Fruit fly (Drosophila melanogaster) whole organism, embryonic: Measurements from ENCODE around the gene CG7889.
A peak's percentile ranks its signal among the peaks of the same experiment; 100 is the strongest.

Source experiments
- Atf6 ChIP-seq: fragments of 200-800 bp; sonication (Bioruptor generic); IDR thresholded peaks from 2 replicates; pipeline ENCODE4 v1.3.6; 2022; ENCODE audit warnings: missing biosample characterization, missing genetic modification characterization
- CG10462 ChIP-seq: fragments of 200-800 bp; sonication (Bioruptor generic); optimal IDR thresholded peaks from 2 replicates; lab custom pipeline; 2016; ENCODE audit warnings: missing biosample characterization, missing genetic modification characterization
- CG10979 ChIP-seq: fragments of 200-800 bp; sonication (Bioruptor generic); optimal IDR thresholded peaks from 2 replicates; lab custom pipeline; 2018; ENCODE audit warnings: missing biosample characterization, mild to moderate bottlenecking, missing genetic modification characterization, moderate library complexity
- CG11085 ChIP-seq: fragments of 200-800 bp; sonication (Bioruptor generic); IDR thresholded peaks from 2 replicates; pipeline ENCODE4 v1.3.6; 2022; ENCODE audit warnings: missing biosample characterization, missing genetic modification characterization
- CG12219 ChIP-seq: fragments of 200-800 bp; sonication (Bioruptor generic); optimal IDR thresholded peaks from 3 replicates; lab custom pipeline; 2018; ENCODE audit warnings: missing biosample characterization, mild to moderate bottlenecking, missing genetic modification characterization
- CG12299 ChIP-seq: fragments of 200-800 bp; sonication (Bioruptor generic); optimal IDR thresholded peaks from 2 replicates; lab custom pipeline; 2018; ENCODE audit warnings: missing biosample characterization, mild to moderate bottlenecking, missing genetic modification characterization
- CG12744 ChIP-seq: fragments of 200-800 bp; sonication (Bioruptor generic); optimal IDR thresholded peaks from 2 replicates; lab custom pipeline; 2016; ENCODE audit warnings: missing biosample characterization, missing genetic modification characterization
- CG13123 ChIP-seq: fragments of 200-800 bp; sonication (Bioruptor generic); optimal IDR thresholded peaks from 2 replicates; lab custom pipeline; 2016; ENCODE audit warnings: missing biosample characterization, missing genetic modification characterization
- CG15269 ChIP-seq: fragments of 200-800 bp; sonication (Bioruptor generic); optimal IDR thresholded peaks from 2 replicates; lab custom pipeline; 2018; ENCODE audit warnings: missing biosample characterization, mild to moderate bottlenecking, missing genetic modification characterization, moderate library complexity
- CG18262 ChIP-seq: fragments of 200-800 bp; optimal IDR thresholded peaks from 3 replicates; lab custom pipeline; 2019; ENCODE audit warnings: missing biosample characterization, mild to moderate bottlenecking, missing genetic modification characterization, moderate library complexity
- CG3163 ChIP-seq: fragments of 200-800 bp; sonication (Bioruptor generic); optimal IDR thresholded peaks from 3 replicates; lab custom pipeline; 2016; ENCODE audit warnings: missing biosample characterization, missing genetic modification characterization
- CG32772 ChIP-seq: fragments of 200-800 bp; sonication (Bioruptor generic); IDR thresholded peaks from 2 replicates; pipeline ENCODE4 v1.3.6; 2022; ENCODE audit warnings: missing biosample characterization, missing genetic modification characterization
- CG34224 ChIP-seq: fragments of 200-800 bp; sonication (Bioruptor generic); IDR thresholded peaks from 3 replicates; pipeline ENCODE4 v1.3.6; 2022; ENCODE audit warnings: missing biosample characterization, missing genetic modification characterization; ENCODE audit not compliant: partially characterized antibody
- CG42726 ChIP-seq: fragments of 200-800 bp; sonication (Bioruptor generic); IDR thresholded peaks from 2 replicates; pipeline ENCODE4 v1.3.6; 2022; ENCODE audit warnings: missing biosample characterization, missing genetic modification characterization; ENCODE audit not compliant: partially characterized antibody
- CG4360 ChIP-seq: fragments of 200-800 bp; sonication (Bioruptor generic); IDR thresholded peaks from 2 replicates; pipeline ENCODE4 v1.3.6; 2022; ENCODE audit warnings: missing biosample characterization, missing genetic modification characterization
- CG4404 ChIP-seq: fragments of 200-800 bp; sonication (Bioruptor generic); IDR thresholded peaks from 2 replicates; pipeline ENCODE4 v1.3.6; 2022; ENCODE audit warnings: missing biosample characterization, missing genetic modification characterization
- CG4617 ChIP-seq: fragments of 200-800 bp; sonication (Bioruptor generic); optimal IDR thresholded peaks from 3 replicates; lab custom pipeline; 2016; ENCODE audit warnings: missing biosample characterization, missing genetic modification characterization, borderline replicate concordance
- CG6689 ChIP-seq: fragments of 200-800 bp; sonication (Bioruptor generic); IDR thresholded peaks from 2 replicates; pipeline ENCODE4 v1.3.6; 2022; ENCODE audit warnings: missing biosample characterization, missing genetic modification characterization
- CG6854 ChIP-seq: fragments of 200-800 bp; sonication (Bioruptor generic); optimal IDR thresholded peaks from 3 replicates; lab custom pipeline; 2017; ENCODE audit warnings: missing biosample characterization, mild to moderate bottlenecking, missing genetic modification characterization
- CG9215 ChIP-seq: fragments of 200-800 bp; sonication (Bioruptor generic); IDR thresholded peaks from 2 replicates; pipeline ENCODE4 v1.3.6; 2022; ENCODE audit warnings: missing biosample characterization, missing genetic modification characterization
- CG9932 ChIP-seq: fragments of 200-800 bp; sonication (Bioruptor generic); IDR thresholded peaks from 2 replicates; pipeline ENCODE4 v1.3.6; 2022; ENCODE audit warnings: missing biosample characterization, missing genetic modification characterization
- CHES-1-like ChIP-seq: fragments of 200-800 bp; sonication (Bioruptor generic); optimal IDR thresholded peaks from 2 replicates; lab custom pipeline; 2016; ENCODE audit warnings: missing biosample characterization, missing genetic modification characterization
- Camta ChIP-seq: fragments of 200-800 bp; sonication (Bioruptor generic); optimal IDR thresholded peaks from 2 replicates; lab custom pipeline; 2016; ENCODE audit warnings: missing biosample characterization, missing genetic modification characterization
- Dip3 ChIP-seq: fragments of 200-800 bp; sonication (Bioruptor generic); optimal IDR thresholded peaks from 3 replicates; lab custom pipeline; 2016; ENCODE audit warnings: missing biosample characterization, missing genetic modification characterization
- Elba2 ChIP-seq: fragments of 200-800 bp; sonication (Bioruptor generic); optimal IDR thresholded peaks from 3 replicates; lab custom pipeline; 2016; ENCODE audit warnings: missing biosample characterization, missing genetic modification characterization
- Gug ChIP-seq: fragments of 200-800 bp; sonication (Bioruptor generic); IDR thresholded peaks from 4 replicates; pipeline ENCODE4 v1.3.6; 2022; ENCODE audit warnings: missing biosample characterization, missing genetic modification characterization
- Hsf ChIP-seq: fragments of 200-800 bp; sonication (Bioruptor generic); optimal IDR thresholded peaks from 3 replicates; lab custom pipeline; 2016; ENCODE audit warnings: missing biosample characterization, missing genetic modification characterization
- Nf-YB ChIP-seq: fragments of 200-800 bp; sonication (Bioruptor generic); optimal IDR thresholded peaks from 3 replicates; lab custom pipeline; 2019; ENCODE audit warnings: missing biosample characterization, mild to moderate bottlenecking, missing genetic modification characterization, moderate library complexity
- Optix ChIP-seq: fragments of 200-800 bp; sonication (Bioruptor generic); IDR thresholded peaks from 3 replicates; pipeline ENCODE4 v1.3.6; 2022; ENCODE audit warnings: missing biosample characterization, missing genetic modification characterization
- Ptx1 ChIP-seq: fragments of 200-800 bp; sonication (Bioruptor generic); IDR thresholded peaks from 2 replicates; pipeline ENCODE4 v1.3.6; 2022; ENCODE audit warnings: missing biosample characterization, missing genetic modification characterization
- Sox100B ChIP-seq: fragments of 200-800 bp; sonication (Bioruptor generic); optimal IDR thresholded peaks from 3 replicates; lab custom pipeline; 2018; ENCODE audit warnings: missing biosample characterization, mild to moderate bottlenecking, missing genetic modification characterization
- Taf1 ChIP-seq: fragments of 200-800 bp; sonication (Bioruptor generic); IDR thresholded peaks from 2 replicates; pipeline ENCODE4 v1.3.6; 2022; ENCODE audit warnings: missing biosample characterization, missing genetic modification characterization
- abd-A ChIP-seq: fragments of 200-800 bp; sonication (Bioruptor generic); optimal IDR thresholded peaks from 3 replicates; lab custom pipeline; 2019; ENCODE audit warnings: missing biosample characterization, mild to moderate bottlenecking, missing genetic modification characterization, moderate library complexity
- al ChIP-seq: fragments of 200-800 bp; sonication (Bioruptor generic); IDR thresholded peaks from 2 replicates; pipeline ENCODE4 v1.3.6; 2022; ENCODE audit warnings: missing biosample characterization, missing genetic modification characterization
- az2 ChIP-seq: fragments of 200-800 bp; sonication (Bioruptor generic); optimal IDR thresholded peaks from 3 replicates; lab custom pipeline; 2016; ENCODE audit warnings: missing biosample characterization, missing genetic modification characterization
- bcd ChIP-seq: fragments of 200-800 bp; sonication (Bioruptor generic); optimal IDR thresholded peaks from 2 replicates; lab custom pipeline; 2017; ENCODE audit warnings: missing biosample characterization, mild to moderate bottlenecking, missing genetic modification characterization
- chn ChIP-seq: fragments of 200-800 bp; sonication (Bioruptor generic); optimal IDR thresholded peaks from 2 replicates; lab custom pipeline; 2016; ENCODE audit warnings: missing biosample characterization, missing genetic modification characterization
- crp ChIP-seq, 2 experiments: fragments of 200-800 bp; sonication (Bioruptor generic); optimal IDR thresholded peaks; 2 replicates in 1 of 2; 3 replicates in 1 of 2; lab custom pipeline; 2017; ENCODE audit warnings: missing biosample characterization in 2 of 2, missing genetic modification characterization in 2 of 2, mild to moderate bottlenecking in 1 of 2, moderate library complexity in 1 of 2
- da ChIP-seq: fragments of 200-800 bp; sonication (Bioruptor generic); optimal IDR thresholded peaks from 2 replicates; lab custom pipeline; 2016; ENCODE audit warnings: missing biosample characterization, missing genetic modification characterization
- dimm ChIP-seq: fragments of 200-800 bp; sonication (Bioruptor generic); IDR thresholded peaks from 2 replicates; pipeline ENCODE4 v1.3.6; 2022; ENCODE audit warnings: missing biosample characterization, missing genetic modification characterization
- disco-r ChIP-seq: fragments of 200-800 bp; sonication (Bioruptor generic); optimal IDR thresholded peaks from 2 replicates; lab custom pipeline; 2016; ENCODE audit warnings: missing biosample characterization, missing genetic modification characterization
- dmrt11E ChIP-seq: fragments of 200-800 bp; sonication (Bioruptor generic); optimal IDR thresholded peaks from 3 replicates; lab custom pipeline; 2018; ENCODE audit warnings: missing biosample characterization, mild to moderate bottlenecking, missing genetic modification characterization, moderate library complexity
- esg ChIP-seq: fragments of 200-800 bp; sonication (Bioruptor generic); conservative IDR thresholded peaks from 2 replicates; pipeline ENCODE4 v1.3.6; 2022; ENCODE audit warnings: missing biosample characterization, missing genetic modification characterization
- eyg ChIP-seq: fragments of 200-800 bp; sonication (Bioruptor generic); optimal IDR thresholded peaks from 3 replicates; lab custom pipeline; 2016; ENCODE audit warnings: missing biosample characterization, missing genetic modification characterization
- jing ChIP-seq: fragments of 200-800 bp; sonication (Bioruptor generic); optimal IDR thresholded peaks from 2 replicates; lab custom pipeline; 2018; ENCODE audit warnings: missing biosample characterization, mild to moderate bottlenecking, missing genetic modification characterization
- phol ChIP-seq: fragments of 200-800 bp; sonication (Bioruptor generic); optimal IDR thresholded peaks from 3 replicates; lab custom pipeline; 2018; ENCODE audit warnings: missing biosample characterization, mild to moderate bottlenecking, missing genetic modification characterization, moderate library complexity
- rib ChIP-seq: fragments of 200-800 bp; sonication (Bioruptor generic); IDR thresholded peaks from 2 replicates; pipeline ENCODE4 v1.3.6; 2022; ENCODE audit warnings: missing biosample characterization, missing genetic modification characterization
- sc ChIP-seq, 3 experiments: fragments of >200 bp in 2 of 3; fragments of 200-800 bp in 1 of 3; sonication (Bioruptor generic) in 1 of 3; optimal IDR thresholded peaks; 2 replicates in 2 of 3; 3 replicates in 1 of 3; lab custom pipeline; 2017; ENCODE audit warnings: mild to moderate bottlenecking in 1 of 3, missing biosample characterization in 1 of 3, missing genetic modification characterization in 1 of 3, missing genetic modification reagents in 1 of 3
- so ChIP-seq: fragments of 200-800 bp; sonication (Bioruptor generic); IDR thresholded peaks from 3 replicates; pipeline ENCODE4 v1.3.6; 2022; ENCODE audit warnings: missing biosample characterization, missing genetic modification characterization
- stc ChIP-seq: fragments of 200-800 bp; sonication (Bioruptor generic); IDR thresholded peaks from 2 replicates; pipeline ENCODE4 v1.3.6; 2022; ENCODE audit warnings: missing biosample characterization, missing genetic modification characterization
- twi ChIP-seq: fragments of 200-800 bp; optimal IDR thresholded peaks from 2 replicates; lab custom pipeline; 2019; ENCODE audit warnings: missing biosample characterization, mild to moderate bottlenecking, missing genetic modification characterization, moderate library complexity
- unc-4 ChIP-seq: fragments of 200-800 bp; sonication (Bioruptor generic); IDR thresholded peaks from 2 replicates; pipeline ENCODE4 v1.3.6; 2022; ENCODE audit warnings: missing biosample characterization, missing genetic modification characterization; ENCODE audit not compliant: partially characterized antibody

Gene CG7889

DNA sequence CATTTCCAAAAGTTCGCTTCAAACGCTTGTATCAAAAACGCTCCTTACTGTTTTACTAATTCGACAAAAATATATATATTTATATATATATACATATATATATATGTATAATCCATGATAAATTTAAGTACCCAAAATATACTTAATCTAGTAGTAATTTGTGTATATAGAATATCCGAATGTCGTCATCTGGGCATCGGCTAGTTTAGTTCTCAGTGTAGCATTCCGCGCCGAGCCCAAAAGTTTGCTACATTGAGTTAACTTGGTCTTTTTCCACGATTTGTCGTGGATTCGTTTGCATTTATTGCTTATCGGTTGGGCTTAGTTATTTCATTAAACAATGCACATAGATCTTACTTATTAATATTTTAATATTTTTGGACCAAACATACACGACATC is 37.8 kb downstream of the CG7889 start (continued):
- TF ChIP-seq CG12299 (tag; lab: Kevin White, UChicago) (no peak), so (GFP tag; lab: Robert Waterston, UW) (no peak), phol (tag; lab: Kevin White, UChicago) (peak; percentile 31), Camta (no peak), unc-4 (GFP tag; lab: Robert Waterston, UW) (no peak), Hsf (GFP tag; lab: Kevin White, UChicago) (no peak), stc (no peak), al (GFP tag; lab: Robert Waterston, UW) (no peak), CG6854 (GFP tag; lab: Kevin White, UChicago) (no peak), CHES-1-like (GFP tag; lab: Kevin White, UChicago) (no peak), dimm (GFP tag; lab: Robert Waterston, UW) (no peak), Dip3 (GFP tag; lab: Kevin White, UChicago) (no peak), CG34224 (GFP tag; lab: Robert Waterston, UW) (no peak), CG42726 (GFP tag; lab: Robert Waterston, UW) (no peak), CG10462 (GFP tag; lab: Kevin White, UChicago) (no peak), chn (no peak), jing (GFP tag; lab: Kevin White, UChicago) (no peak), CG12219 (GFP tag; lab: Kevin White, UChicago) (peak; percentile 5), crp (GFP tag; optimal IDR thresholded peaks at IDR 0.05; lab: Kevin White, UChicago) (no peak), da (GFP tag; lab: Kevin White, UChicago) (no peak), dmrt11E (tag; lab: Kevin White, UChicago) (no peak), Sox100B (GFP tag; lab: Kevin White, UChicago) (no peak), rib (GFP tag; lab: Robert Waterston, UW) (no peak), CG13123 (GFP tag; lab: Kevin White, UChicago) (no peak), sc (optimal IDR thresholded peaks at IDR 0.05; lab: Kevin White, UChicago) (no peak), sc (GFP tag; optimal IDR thresholded peaks at IDR 0.05; lab: Kevin White, UChicago) (no peak), CG15269 (tag; lab: Kevin White, UChicago) (peak; percentile 41), twi (tag; lab: Kevin White, UChicago) (no peak), Elba2 (GFP tag; lab: Kevin White, UChicago) (no peak), CG6689 (GFP tag; lab: Robert Waterston, UW) (no peak), Ptx1 (GFP tag; lab: Robert Waterston, UW) (no peak), CG4404 (GFP tag; lab: Robert Waterston, UW) (no peak), CG9932 (peak; percentile 34; the same call in 1 of the 2 replicates), az2 (GFP tag; lab: Kevin White, UChicago) (peak; percentile 18), Optix (no peak), CG11085 (GFP tag; lab: Robert Waterston, UW) (0 out of 2 replicates have a peak, but pooled peaks have one; percentile 33), CG10979 (tag; lab: Kevin White, UChicago) (peak; percentile 3), Gug (GFP tag; lab: Robert Waterston, UW) (peak; percentile 28; the same call in 1 of the 4 replicates), CG4617 (GFP tag; lab: Kevin White, UChicago) (no peak), Atf6 (GFP tag; lab: Robert Waterston, UW) (no peak), disco-r (GFP tag; lab: Kevin White, UChicago) (no peak), CG18262 (peak; percentile 18), eyg (GFP tag; lab: Kevin White, UChicago) (no peak), esg (no peak; the same call in 1 of the 2 replicates), Taf1 (GFP tag; lab: Robert Waterston, UW) (no peak), CG9215 (GFP tag; lab: Robert Waterston, UW) (no peak), CG4360 (GFP tag; lab: Robert Waterston, UW) (no peak), abd-A (tag; lab: Kevin White, UChicago) (no peak), Nf-YB (GFP tag; lab: Kevin White, UChicago) (no peak), bcd (GFP tag; lab: Kevin White, UChicago) (peak; percentile 40), CG3163 (no peak), CG12744 (GFP tag; lab: Kevin White, UChicago) (no peak), CG32772 (GFP tag; lab: Robert Waterston, UW) (no peak)
